Worm (Caenorhabditis elegans) whole organism, L4/young adult: Measurements from ENCODE around the gene F44B9.10.
A peak's percentile ranks its signal among the peaks of the same experiment; 100 is the strongest.

Source experiments
- W03F9.2 ChIP-seq: fragments of 150-350 bp; optimal IDR thresholded peaks from 2 replicates; lab custom pipeline; 2014; ENCODE audit warnings: missing biosample characterization, missing genetic modification characterization
- dao-5 ChIP-seq: sonication (generic microtip); optimal IDR thresholded peaks from 2 replicates; lab custom pipeline; 2016; ENCODE audit warnings: missing genotype, missing genetic modification characterization, moderate library complexity, missing compliant biosample characterization
- him-1 ChIP-seq: sonication (generic microtip); optimal IDR thresholded peaks from 2 replicates; lab custom pipeline; 2016; ENCODE audit warnings: missing genotype, missing genetic modification reagents, missing genetic modification characterization, missing compliant biosample characterization

F44B9.10 gene

ce11 chrIII:8037941-8038340 is 4.5 kb upstream of the F44B9.10 start, which contains the start of gene dpf-6:
Gene dpf-6 (plus strand): TSS chrIII:8038241.
- TF ChIP-seq him-1 (no peak), dao-5 (no peak), W03F9.2 (tag; lab: Kevin White, UChicago) (no peak)

- TF ChIP-seq W03F9.2 (tag; lab: Kevin White, UChicago) (no peak), him-1 (no peak), dao-5 (no peak)
These were observed 3.1 kb upstream of the F44B9.10 start for ce11 chrIII:8036497-8036896.

ce11 chrIII:8036050-8036449 is 2.6 kb upstream of the F44B9.10 start:
- TF ChIP-seq dao-5 (no peak), W03F9.2 (tag; lab: Kevin White, UChicago) (no peak), him-1 (no peak)

ce11 chrIII:8030963-8031362 is 2.5 kb downstream of the F44B9.10 start, which contains the start of gene F44B9.9:
Gene F44B9.9 (minus strand): TSS chrIII:8031063.
- TF ChIP-seq him-1, result no peak
- no peak for TF ChIP-seq dao-5
- no peak for TF ChIP-seq W03F9.2 (tag; lab: Kevin White, UChicago)

ce11 chrIII:8029487-8029886 is 3.9 kb downstream of the F44B9.10 start, which contains the start of gene F44B9.8:
Gene F44B9.8 (minus strand): TSS chrIII:8029649.
- TF ChIP-seq W03F9.2 (tag; lab: Kevin White, UChicago) (peak; percentile 29), dao-5 (no peak), him-1 (no peak)

ce11 chrIII:8027942-8028341 is 5.5 kb downstream of the F44B9.10 start, which contains the start of gene mdt-30:
Gene mdt-30 (minus strand): TSS chrIII:8028042.
- TF ChIP-seq dao-5, result no peak
- TF ChIP-seq W03F9.2 (tag; lab: Kevin White, UChicago), result no peak
- no peak for TF ChIP-seq him-1

- no peak for TF ChIP-seq him-1
- no peak for TF ChIP-seq dao-5
- TF ChIP-seq W03F9.2 (tag; lab: Kevin White, UChicago), result no peak
These were observed 11.4 kb downstream of the F44B9.10 start, which contains the start of gene F44B9.2 for ce11 chrIII:8022077-8022476. Gene F44B9.2 (plus strand): TSS chrIII:8022463.

ce11 chrIII:8020823-8021332 is 12.6 kb downstream of the F44B9.10 start, which contains the start of gene lin-36:
Gene lin-36 (minus strand): TSS chrIII:8020873.
- TF ChIP-seq dao-5 (no peak), W03F9.2 (tag; lab: Kevin White, UChicago) (peak; percentile 72)

- TF ChIP-seq W03F9.2 (tag; lab: Kevin White, UChicago), result no peak
- no peak for TF ChIP-seq him-1
- TF ChIP-seq dao-5, result no peak
These were observed 16.4 kb downstream of the F44B9.10 start for ce11 chrIII:8017053-8017452.

ce11 chrIII:8016438-8016837 is 17.0 kb downstream of the F44B9.10 start, which contains the start of gene F44B9.5:
Gene F44B9.5 (minus strand): TSS chrIII:8016538.
- TF ChIP-seq W03F9.2 (tag; lab: Kevin White, UChicago), result no peak
- TF ChIP-seq dao-5, result no peak
- no peak for TF ChIP-seq him-1

- no peak for TF ChIP-seq W03F9.2 (tag; lab: Kevin White, UChicago)
These were observed 19.9 kb downstream of the F44B9.10 start for ce11 chrIII:8013582-8013981.

ce11 chrIII:8010260-8010822 is 23.1 kb downstream of the F44B9.10 start, which contains the start of gene cit-1.2:
Gene cit-1.2 (plus strand): TSS chrIII:8010772.
- TF ChIP-seq W03F9.2 (tag; lab: Kevin White, UChicago) (no peak), dao-5 (no peak), him-1 (no peak)

- TF ChIP-seq W03F9.2 (tag; lab: Kevin White, UChicago) (peak; percentile 27), him-1 (no peak), dao-5 (no peak)
These were observed 23.7 kb downstream of the F44B9.10 start, which contains the start of gene cit-1.1 for ce11 chrIII:8009769-8010168. Gene cit-1.1 (minus strand): TSS chrIII:8009821.

ce11 chrIII:8004091-8004490 is 29.3 kb downstream of the F44B9.10 start, which contains the start of gene C06G4.6:
Gene C06G4.6 (plus strand): TSS chrIII:8004391.
- TF ChIP-seq dao-5 (no peak), W03F9.2 (tag; lab: Kevin White, UChicago) (no peak), him-1 (no peak)

ce11 chrIII:8001557-8001956 is 31.9 kb downstream of the F44B9.10 start:
- TF ChIP-seq him-1 (no peak), W03F9.2 (tag; lab: Kevin White, UChicago) (no peak), dao-5 (no peak)
